Fruit fly (Drosophila melanogaster): ENCODE data around the gene CG3191.

The CG3191 gene

DNA sequence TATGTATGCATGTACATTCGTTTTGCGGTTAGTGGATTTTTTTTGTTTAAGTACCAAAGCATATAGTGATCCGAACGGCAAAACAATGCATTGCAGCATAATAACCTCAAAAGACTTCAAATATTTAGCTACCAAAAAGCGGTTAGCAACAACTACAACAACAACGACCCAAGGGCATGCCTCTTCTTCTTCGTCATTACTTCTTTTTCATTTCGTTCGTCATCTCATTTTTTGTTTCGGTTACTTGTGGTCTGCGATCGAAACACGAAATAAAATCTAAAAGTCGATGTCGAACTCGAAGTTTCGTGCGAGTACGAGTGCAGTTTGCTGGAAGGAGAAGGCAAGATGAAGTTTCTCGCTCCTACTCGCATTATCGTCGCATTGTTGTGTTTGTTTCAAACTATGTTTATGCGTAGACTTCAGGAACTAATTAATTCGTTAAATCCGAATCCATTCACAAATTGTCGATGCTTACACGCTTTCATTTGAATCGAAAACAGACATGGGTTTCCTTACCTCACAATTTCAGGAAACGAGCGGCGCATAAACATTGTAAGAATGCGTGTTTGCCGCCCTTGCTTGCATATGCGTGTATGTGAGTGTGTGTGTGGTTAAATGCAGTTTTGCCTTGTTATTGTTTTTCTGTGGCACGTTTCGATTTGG is 47.0 kb upstream of the CG3191 start (continued):
- TF ChIP-seq Dref (GFP tag; IDR thresholded peaks at IDR 0.05) (no peak), al (GFP tag; IDR thresholded peaks at IDR 0.05) (no peak), CkIIα-i1 (GFP tag; IDR thresholded peaks at IDR 0.05) (no peak), B-H1 (GFP tag; IDR thresholded peaks at IDR 0.05) (peak; percentile 60; the same call in 2 of the 3 replicates), CG8290 (GFP tag; optimal IDR thresholded peaks at IDR 0.05) (peak; percentile 77), CG8290 (tag; optimal IDR thresholded peaks at IDR 0.05) (peak; percentile 54 to 75), CG8281 (tag; optimal IDR thresholded peaks at IDR 0.05) (peak; percentile 3), CG1603 (tag; optimal IDR thresholded peaks at IDR 0.05) (peak; percentile 96), ems (GFP tag; optimal IDR thresholded peaks at IDR 0.05) (peak; percentile 72), slou (GFP tag; optimal IDR thresholded peaks at IDR 0.05) (no peak), CG32532 (GFP tag; IDR thresholded peaks at IDR 0.05) (peak; percentile 40; the same call in 1 of the 2 replicates), aop (GFP tag; IDR thresholded peaks at IDR 0.05) (0 out of 2 replicates have a peak, but pooled peaks have one; percentile 50), dati (GFP tag; IDR thresholded peaks at IDR 0.05) (peak; percentile 47; the same call in 1 of the 2 replicates), Mes4 (GFP tag; optimal IDR thresholded peaks at IDR 0.05) (peak; percentile 88), hth (optimal IDR thresholded peaks at IDR 0.05) (no peak), CG13424 (tag; optimal IDR thresholded peaks at IDR 0.05) (peak; percentile 80), CG7745 (tag; optimal IDR thresholded peaks at IDR 0.05) (peak; percentile 62), peb (GFP tag; IDR thresholded peaks at IDR 0.05) (peak; percentile 55; the same call in 1 of the 2 replicates), Blimp-1 (GFP tag; optimal IDR thresholded peaks at IDR 0.05) (peak; percentile 86), CG18011 (GFP tag; optimal IDR thresholded peaks at IDR 0.05) (peak; percentile 16), knrl (GFP tag; IDR thresholded peaks at IDR 0.05; ENCODE audit: partially characterized antibody) (no peak), Sry-δ (GFP tag; optimal IDR thresholded peaks at IDR 0.05) (peak; percentile 34), jigr1 (GFP tag; IDR thresholded peaks at IDR 0.05) (0 out of 3 replicates have a peak, but pooled peaks have one; percentile 13), nau (GFP tag; optimal IDR thresholded peaks at IDR 0.05) (peak; percentile 70), CG14014 (GFP tag; IDR thresholded peaks at IDR 0.05) (peak; percentile 53; the same call in 1 of the 2 replicates), disco-r (GFP tag; optimal IDR thresholded peaks at IDR 0.05) (peak; percentile 53), Lpt (GFP tag; optimal IDR thresholded peaks at IDR 0.05) (no peak), Oli (tag; optimal IDR thresholded peaks at IDR 0.05) (peak; percentile 75), Asciz (GFP tag; optimal IDR thresholded peaks at IDR 0.05) (peak; percentile 78), CG8359 (GFP tag; optimal IDR thresholded peaks at IDR 0.05; ENCODE audit: borderline replicate concordance) (peak; percentile 69), caup (GFP tag; optimal IDR thresholded peaks at IDR 0.05; ENCODE audit: severe bottlenecking) (peak; percentile 27), exex (tag; optimal IDR thresholded peaks at IDR 0.05) (no peak), CG6813 (GFP tag; optimal IDR thresholded peaks at IDR 0.05) (peak; percentile 79), CG18619 (GFP tag; optimal IDR thresholded peaks at IDR 0.05) (peak; percentile 47), vvl (GFP tag; IDR thresholded peaks at IDR 0.05) (peak; percentile 94), fd102C (GFP tag; optimal IDR thresholded peaks at IDR 0.05) (peak; percentile 90), CG5953 (GFP tag; IDR thresholded peaks at IDR 0.05) (peak; percentile 77), jumu (GFP tag; optimal IDR thresholded peaks at IDR 0.05) (peak; percentile 72), slp2 (GFP tag; optimal IDR thresholded peaks at IDR 0.05) (peak; percentile 59), hkb (optimal IDR thresholded peaks at IDR 0.05) (no peak), hkb (GFP tag; IDR thresholded peaks at IDR 0.05) (peak; percentile 87), Camta (GFP tag; optimal IDR thresholded peaks at IDR 0.05) (peak; percentile 84), Antp (GFP tag; optimal IDR thresholded peaks at IDR 0.05) (peak; percentile 79), bigmax (GFP tag; optimal IDR thresholded peaks at IDR 0.05) (no peak), CG18262 (tag; optimal IDR thresholded peaks at IDR 0.05) (peak; percentile 93), usp (GFP tag; optimal IDR thresholded peaks at IDR 0.05) (no peak), ham (GFP tag; IDR thresholded peaks at IDR 0.05) (no peak), Taf1 (GFP tag; IDR thresholded peaks at IDR 0.05) (no peak), NK7.1 (GFP tag; optimal IDR thresholded peaks at IDR 0.05) (peak; percentile 10), CG12219 (GFP tag; optimal IDR thresholded peaks at IDR 0.05) (peak; percentile 87)

Measured in whole organism, embryonic.